Fruit fly (Drosophila melanogaster): ENCODE results near the gene AdipoR.

DNA sequence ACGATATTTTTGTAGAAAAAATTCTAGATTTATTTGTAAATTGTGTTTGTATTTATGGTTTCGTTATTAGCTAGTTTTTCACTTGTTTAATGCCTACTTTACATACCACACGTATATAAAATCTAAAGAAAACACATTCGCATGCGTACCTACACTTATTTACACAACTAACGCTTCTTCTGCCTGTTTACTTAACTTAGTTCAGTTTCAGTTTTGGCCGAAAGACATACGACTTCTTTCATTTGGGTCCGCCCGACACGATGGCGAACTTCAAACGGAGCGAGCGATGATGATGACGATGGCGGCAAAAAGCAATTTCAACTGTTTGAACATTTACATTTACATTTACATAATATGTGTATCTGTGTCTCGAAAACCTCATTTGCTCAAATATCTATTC, 10.8 kb upstream of the AdipoR start:
- TF ChIP-seq psq (GFP tag; optimal IDR thresholded peaks at IDR 0.05) (no peak), Mio (GFP tag; optimal IDR thresholded peaks at IDR 0.05) (no peak), dmrt93B (GFP tag; optimal IDR thresholded peaks at IDR 0.05) (no peak), Dif (GFP tag; optimal IDR thresholded peaks at IDR 0.05; ENCODE audit: partially characterized antibody) (no peak), Hnf4 (GFP tag; optimal IDR thresholded peaks at IDR 0.05) (no peak), Hr83 (GFP tag; optimal IDR thresholded peaks at IDR 0.05; ENCODE audit: poor library complexity, severe bottlenecking) (no peak), HLH106 (tag; optimal IDR thresholded peaks at IDR 0.05) (no peak), h (GFP tag; optimal IDR thresholded peaks at IDR 0.05) (no peak)

All from whole organism, wandering third instar larva.